Worm (Caenorhabditis elegans) whole organism, L4 larva: ENCODE measurements around the gene C25D7.9.

Experiments used
- F10B5.3 ChIP-seq: sonication (generic microtip); optimal IDR thresholded peaks from 2 replicates; lab custom pipeline; 2016; ENCODE audit warnings: mild to moderate bottlenecking, missing genetic modification characterization, missing compliant biosample characterization
- F26F4.8 ChIP-seq: fragments of 200-800 bp; sonication (Bioruptor generic); conservative IDR thresholded peaks from 2 replicates; pipeline ENCODE4 v1.3.6; 2022; ENCODE audit warnings: missing genetic modification characterization, missing compliant biosample characterization
- T26A8.4 ChIP-seq: fragments of 200-800 bp; sonication (Bioruptor generic); IDR thresholded peaks from 2 replicates; pipeline ENCODE4 v1.3.6; 2022; ENCODE audit warnings: missing genetic modification characterization, missing compliant biosample characterization
- aha-1 ChIP-seq: fragments of 150-350 bp; peaks from one replicate; lab custom pipeline; 2014; ENCODE audit warnings: missing biosample characterization, missing genetic modification characterization
- aly-2 ChIP-seq: sonication (generic microtip); optimal IDR thresholded peaks from 2 replicates; lab custom pipeline; 2018; ENCODE audit warnings: missing biosample characterization, missing genetic modification characterization
- arid-1 ChIP-seq: fragments of 200-800 bp; sonication (Bioruptor generic); conservative IDR thresholded peaks from 2 replicates; pipeline ENCODE4 v1.3.6; 2022; ENCODE audit warnings: missing genetic modification reagents, missing genetic modification characterization, missing compliant biosample characterization
- attf-4 ChIP-seq: sonication (generic microtip); optimal IDR thresholded peaks from 3 replicates; lab custom pipeline; 2017; ENCODE audit warnings: missing biosample characterization, missing genetic modification characterization
- ceh-20 ChIP-seq: fragments of 200-800 bp; sonication (Bioruptor generic); IDR thresholded peaks from 2 replicates; pipeline ENCODE4 v1.3.6; 2022; ENCODE audit warnings: missing genetic modification reagents, missing genetic modification characterization, missing compliant biosample characterization
- ceh-28 ChIP-seq: fragments of 150-350 bp; optimal IDR thresholded peaks from 2 replicates; lab custom pipeline; 2014; ENCODE audit warnings: missing biosample characterization, missing genetic modification reagents, missing genetic modification characterization
- ceh-62 ChIP-seq: sonication (generic microtip); optimal IDR thresholded peaks from 2 replicates; lab custom pipeline; 2017; ENCODE audit warnings: missing biosample characterization, missing genetic modification characterization
- cey-2 ChIP-seq: sonication (generic microtip); optimal IDR thresholded peaks from 3 replicates; lab custom pipeline; 2017; ENCODE audit warnings: missing genetic modification characterization, mild to moderate bottlenecking, missing compliant biosample characterization, antibody characterized with exemption, borderline replicate concordance; ENCODE audit not compliant: insufficient read depth
- daf-16 ChIP-seq, 3 experiments: sonication (generic microtip); optimal IDR thresholded peaks; 2 replicates each; lab custom pipeline; 2016 to 2017; ENCODE audit warnings: missing genetic modification characterization in 3 of 3, missing genetic modification reagents in 3 of 3, mild to moderate bottlenecking in 2 of 3, missing compliant biosample characterization in 2 of 3, missing biosample characterization in 1 of 3, moderate library complexity in 1 of 3
- daf-19 ChIP-seq: fragments of 200-800 bp; sonication (Bioruptor generic); conservative IDR thresholded peaks from 2 replicates; pipeline ENCODE4 v1.3.6; 2022; ENCODE audit warnings: missing genetic modification characterization, missing compliant biosample characterization
- dmd-9 ChIP-seq: fragments of 200-800 bp; sonication (Bioruptor generic); IDR thresholded peaks from 2 replicates; pipeline ENCODE4 v1.3.6; 2022; ENCODE audit warnings: missing genetic modification reagents, missing genetic modification characterization, missing compliant biosample characterization
- egl-43 ChIP-seq: fragments of 200-800 bp; sonication (Bioruptor generic); IDR thresholded peaks from 2 replicates; pipeline ENCODE4 v1.3.6; 2022; ENCODE audit warnings: missing genetic modification reagents, missing genetic modification characterization, missing compliant biosample characterization
- lin-15B ChIP-seq: fragments of 150-350 bp; sonication (generic microtip); optimal IDR thresholded peaks from 3 replicates; lab custom pipeline; 2014; ENCODE audit warnings: missing biosample characterization, missing genetic modification characterization
- mdt-29 ChIP-seq: fragments of 200-800 bp; sonication (Bioruptor generic); IDR thresholded peaks from 2 replicates; pipeline ENCODE4 v1.3.6; 2022; ENCODE audit warnings: missing genetic modification reagents, missing genetic modification characterization, missing compliant biosample characterization
- nhr-28 ChIP-seq: fragments of 150-350 bp; optimal IDR thresholded peaks from 2 replicates; lab custom pipeline; 2014; ENCODE audit warnings: missing biosample characterization, missing genetic modification characterization
- nhr-6 ChIP-seq: fragments of 150-350 bp; optimal IDR thresholded peaks from 2 replicates; lab custom pipeline; 2014; ENCODE audit warnings: missing biosample characterization, missing genetic modification characterization
- nhr-77 ChIP-seq: fragments of 150-350 bp; optimal IDR thresholded peaks from 2 replicates; lab custom pipeline; 2014; ENCODE audit warnings: missing biosample characterization, missing genetic modification characterization
- php-3 ChIP-seq: fragments of 200-800 bp; sonication (Bioruptor generic); IDR thresholded peaks from 2 replicates; pipeline ENCODE4 v1.3.6; 2022; ENCODE audit warnings: missing genetic modification reagents, missing genetic modification characterization, missing compliant biosample characterization
- pqm-1 ChIP-seq: sonication (generic microtip); optimal IDR thresholded peaks from 2 replicates; lab custom pipeline; 2017; ENCODE audit warnings: missing biosample characterization, missing genetic modification characterization
- rbr-2 ChIP-seq: sonication (generic microtip); optimal IDR thresholded peaks from 2 replicates; lab custom pipeline; 2016; ENCODE audit warnings: missing genotype, missing genetic modification characterization, missing compliant biosample characterization
- tra-1 ChIP-seq: fragments of 200-800 bp; sonication (Bioruptor generic); IDR thresholded peaks from 2 replicates; pipeline ENCODE4 v1.3.6; 2022; ENCODE audit warnings: missing genetic modification reagents, missing genetic modification characterization, missing compliant biosample characterization
- unc-130 ChIP-seq: sonication (generic microtip); optimal IDR thresholded peaks from 2 replicates; lab custom pipeline; 2016; ENCODE audit warnings: missing genetic modification reagents, missing genetic modification characterization, missing compliant biosample characterization
- unc-62 ChIP-seq, 3 experiments: fragments of 150-350 bp in 1 of 3; sonication (generic microtip); optimal IDR thresholded peaks in 2 of 3; peaks in 1 of 3; 1 replicate in 1 of 3; 2 replicates in 2 of 3; lab custom pipeline; 2014 to 2017; ENCODE audit warnings: missing biosample characterization in 3 of 3, missing genetic modification characterization in 3 of 3, missing genetic modification reagents in 3 of 3, missing genotype in 1 of 3
- zip-2 ChIP-seq: fragments of 150-350 bp; optimal IDR thresholded peaks from 2 replicates; lab custom pipeline; 2014; ENCODE audit warnings: missing biosample characterization, missing genetic modification characterization
- ztf-7 ChIP-seq: fragments of 150-350 bp; optimal IDR thresholded peaks from 2 replicates; lab custom pipeline; 2014; ENCODE audit warnings: missing biosample characterization, missing genetic modification characterization

C25D7.9 gene

ce11 chrV:15052368-15052767, 12.6 kb upstream of the C25D7.9 start, which contains the start of the genes fbxa-82 and C25D7.5:
TSS of gene fbxa-82 (minus strand) at chrV:15052530.
TSS of gene C25D7.5 (plus strand) at chrV:15052650.
- TF ChIP-seq cey-2 (no peak), F26F4.8 (GFP tag; lab: Robert Waterston, UW) (no peak), ceh-20 (GFP tag; lab: Robert Waterston, UW) (no peak), unc-130 (no peak), daf-19 (no peak), dmd-9 (no peak), aly-2 (tag; lab: Kevin White, UChicago) (no peak), nhr-28 (peak; percentile 43), ztf-7 (tag; lab: Kevin White, UChicago) (peak; percentile 62), tra-1 (no peak), F10B5.3 (tag; lab: Kevin White, UChicago) (no peak), nhr-77 (peak; percentile 57), T26A8.4 (GFP tag; lab: Robert Waterston, UW) (no peak), daf-16 (GFP tag; optimal IDR thresholded peaks at IDR 0.05; lab: Kevin White, UChicago) (no peak), daf-16 (tag; optimal IDR thresholded peaks at IDR 0.05; lab: Kevin White, UChicago) (peak; percentile 59), php-3 (GFP tag; lab: Robert Waterston, UW) (no peak), mdt-29 (GFP tag; lab: Robert Waterston, UW) (no peak), zip-2 (tag; lab: Kevin White, UChicago) (peak; percentile 82), nhr-6 (tag; lab: Kevin White, UChicago) (no peak), arid-1 (GFP tag; lab: Robert Waterston, UW) (no peak), pqm-1 (tag; lab: Kevin White, UChicago) (peak; percentile 24), attf-4 (tag; lab: Kevin White, UChicago) (no peak)
- TF ChIP-seq, all 104 proteins: peak for 6

ce11 chrV:15054733-15055132, 10.2 kb upstream of the C25D7.9 start:
- peak; percentile 91 for TF ChIP-seq aha-1 (tag; lab: Kevin White, UChicago)
- no peak for TF ChIP-seq egl-43 (GFP tag; lab: Robert Waterston, UW)
- no peak for TF ChIP-seq lin-15B (tag; lab: Kevin White, UChicago)

ce11 chrV:15055873-15056272, 9.1 kb upstream of the C25D7.9 start, which contains the start of gene C25D7.16:
TSS of gene C25D7.16 (plus strand) at chrV:15056173.
- TF ChIP-seq aha-1 (tag; lab: Kevin White, UChicago) (peak; percentile 49), nhr-77 (no peak)
- TF ChIP-seq, all 104 proteins: peak for 1

ce11 chrV:15056346-15056839, 8.5 kb upstream of the C25D7.9 start:
- TF ChIP-seq rbr-2 (tag; lab: Kevin White, UChicago) (no peak), egl-43 (GFP tag; lab: Robert Waterston, UW) (0 out of 2 replicates have a peak, but pooled peaks have one; percentile 24)

ce11 chrV:15057724-15058123, 7.2 kb upstream of the C25D7.9 start:
- TF ChIP-seq aha-1 (tag; lab: Kevin White, UChicago) = peak; percentile 92
- no peak for TF ChIP-seq ceh-28 (tag; lab: Kevin White, UChicago)
- TF ChIP-seq, all 104 proteins: peak for 1

ce11 chrV:15058423-15058822, 6.5 kb upstream of the C25D7.9 start:
- TF ChIP-seq ceh-62 (tag; lab: Kevin White, UChicago) (no peak), unc-62 (GFP tag; optimal IDR thresholded peaks at IDR 0.05 in 1 of 2; lab: Kevin White, UChicago) (peak in 1 of 2 experiments; percentile 98), unc-62 (tag; optimal IDR thresholded peaks at IDR 0.05; lab: Kevin White, UChicago) (no peak)

- no peak for TF ChIP-seq attf-4 (tag; lab: Kevin White, UChicago)
- TF ChIP-seq, all 104 proteins: peak for 0
These were observed 6.0 kb upstream of the C25D7.9 start for ce11 chrV:15058965-15059364.
